Fruit fly (Drosophila melanogaster) S2 (cell line): ENCODE measurements around the gene CG32719.

Experiments
- CG8478 ChIP-seq: fragments of >200 bp; optimal IDR thresholded peaks from 2 replicates; lab custom pipeline; 2018
- CTCF ChIP-seq, 2 experiments: fragments of >200 bp; optimal IDR thresholded peaks; 2 replicates each; lab custom pipeline; 2018

The CG32719 gene

DNA sequence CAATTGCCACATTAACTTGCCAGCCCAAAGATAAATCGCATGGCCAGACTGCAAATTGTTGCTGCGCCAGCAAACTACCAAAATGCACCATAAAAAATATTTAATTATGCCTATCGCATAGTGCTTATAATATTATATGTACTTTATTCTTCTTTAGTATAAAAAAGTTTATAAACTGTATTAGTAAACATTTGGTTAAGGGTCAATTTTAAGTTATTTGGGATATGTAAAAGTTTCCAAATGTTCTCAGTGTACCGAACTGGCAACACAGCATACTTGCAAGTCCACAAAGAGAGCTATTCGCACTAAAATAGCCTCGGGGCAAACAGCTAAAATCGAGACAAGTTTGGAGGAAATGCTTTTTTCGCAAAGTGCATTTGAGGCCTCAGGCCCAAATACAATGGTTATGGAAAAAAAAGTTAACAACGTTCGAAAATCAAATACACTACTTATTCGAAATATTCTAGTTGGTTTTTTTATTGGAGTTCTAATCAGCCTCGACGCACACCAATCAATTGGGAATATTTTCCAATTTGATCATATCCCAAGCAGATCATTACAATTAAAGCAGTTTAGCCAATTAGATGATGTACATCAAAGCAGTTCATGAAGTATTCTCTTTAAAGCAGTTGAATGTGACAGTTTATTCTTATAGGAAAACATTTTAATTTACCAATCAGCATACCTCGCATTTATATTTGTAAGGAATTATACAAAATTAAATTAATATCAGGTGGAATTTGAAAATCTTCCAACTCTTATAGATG lies 26.0 kb downstream of the CG32719 start:
- TF ChIP-seq CG8478 (lab: Kevin White, UChicago) (no peak), CTCF (optimal IDR thresholded peaks at IDR 0.05; lab: Kevin White, UChicago) (peak in 1 of 2 experiments; percentile 34)

- no peak for TF ChIP-seq CTCF (optimal IDR thresholded peaks at IDR 0.05; lab: Kevin White, UChicago)
- no peak for TF ChIP-seq CG8478 (lab: Kevin White, UChicago)
Observed at dm6 chrX:7519812-7520211, 28.0 kb downstream of the CG32719 start.

dm6 chrX:7512769-7513168 lies 35.0 kb downstream of the CG32719 start:
- no peak for TF ChIP-seq CTCF (optimal IDR thresholded peaks at IDR 0.05; lab: Kevin White, UChicago)
- TF ChIP-seq CG8478 (lab: Kevin White, UChicago): no peak

- TF ChIP-seq CTCF (optimal IDR thresholded peaks at IDR 0.05; lab: Kevin White, UChicago) (no peak), CG8478 (lab: Kevin White, UChicago) (no peak)
Observed at dm6 chrX:7490927-7491326, 56.9 kb downstream of the CG32719 start.

DNA sequence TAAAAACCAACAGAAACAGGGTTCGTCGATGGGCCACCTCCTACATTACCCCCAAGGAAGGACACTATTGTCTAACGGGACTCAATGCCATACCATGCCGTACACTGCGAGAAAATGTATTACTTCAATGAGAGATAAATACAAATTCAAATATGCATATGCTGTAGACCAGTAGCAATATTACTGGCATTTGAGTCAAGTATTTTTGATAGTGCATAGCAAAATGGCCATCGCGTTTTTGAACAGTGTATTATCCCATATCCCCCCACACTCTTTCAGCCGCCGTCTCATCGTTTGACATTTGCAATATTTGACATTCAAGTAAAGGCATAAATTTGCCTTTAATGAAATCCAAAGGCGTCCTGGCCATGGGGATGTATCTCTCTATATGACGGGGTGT lies 59.5 kb downstream of the CG32719 start:
- no peak for TF ChIP-seq CTCF (optimal IDR thresholded peaks at IDR 0.05; lab: Kevin White, UChicago)

DNA sequence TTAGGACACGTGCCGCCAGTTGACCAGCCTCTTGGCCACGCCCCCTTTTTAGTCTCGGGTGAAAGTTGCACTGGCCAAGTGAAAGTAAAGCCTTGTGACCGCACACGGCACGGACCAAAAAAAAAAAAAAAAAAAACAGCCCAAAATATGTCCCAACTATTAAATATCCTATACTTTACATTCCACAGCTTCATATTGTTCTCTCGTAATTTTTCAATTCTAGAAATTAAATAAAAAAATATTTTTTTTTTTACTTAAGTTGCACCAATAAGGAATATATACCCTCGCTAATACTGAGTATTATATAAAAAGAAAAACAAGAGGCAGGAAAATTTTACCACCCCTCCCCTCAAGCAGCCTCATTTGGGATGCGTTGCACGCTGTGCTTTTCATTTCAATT lies 61.5 kb downstream of the CG32719 start:
- no peak for TF ChIP-seq CG8478 (lab: Kevin White, UChicago)
- TF ChIP-seq CTCF (optimal IDR thresholded peaks at IDR 0.05; lab: Kevin White, UChicago): no peak

DNA sequence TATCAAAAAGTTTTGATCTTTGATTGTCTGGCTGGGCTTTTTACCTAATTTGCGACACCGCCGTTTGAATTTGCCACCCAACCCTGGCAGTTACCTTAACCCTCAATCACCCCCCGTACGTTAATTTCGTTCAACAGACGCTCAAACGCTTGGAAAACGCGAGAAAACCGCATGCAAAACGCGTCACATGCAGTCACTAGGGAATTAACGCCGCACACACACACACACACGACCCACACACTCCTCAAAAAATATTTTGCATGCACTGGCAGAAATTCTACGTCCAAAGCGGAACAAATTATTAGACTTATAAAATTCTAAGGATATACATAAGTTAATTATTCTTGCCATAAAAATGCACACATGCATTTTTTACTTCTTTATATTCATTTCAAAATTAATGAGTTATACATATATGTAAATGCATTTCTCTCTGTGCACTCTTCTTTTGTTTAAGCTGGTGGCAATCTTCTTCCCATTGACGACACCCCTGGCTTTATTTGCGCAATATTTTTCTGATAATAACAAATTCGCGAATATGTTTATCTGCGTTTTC lies 72.5 kb downstream of the CG32719 start:
- TF ChIP-seq CG8478 (lab: Kevin White, UChicago) (no peak), CTCF (optimal IDR thresholded peaks at IDR 0.05; lab: Kevin White, UChicago) (no peak)

- TF ChIP-seq CTCF (optimal IDR thresholded peaks at IDR 0.05; lab: Kevin White, UChicago) (peak; percentile 75 to 81), CG8478 (lab: Kevin White, UChicago) (no peak)
Observed at dm6 chrX:7466328-7466727, 81.5 kb downstream of the CG32719 start.

DNA sequence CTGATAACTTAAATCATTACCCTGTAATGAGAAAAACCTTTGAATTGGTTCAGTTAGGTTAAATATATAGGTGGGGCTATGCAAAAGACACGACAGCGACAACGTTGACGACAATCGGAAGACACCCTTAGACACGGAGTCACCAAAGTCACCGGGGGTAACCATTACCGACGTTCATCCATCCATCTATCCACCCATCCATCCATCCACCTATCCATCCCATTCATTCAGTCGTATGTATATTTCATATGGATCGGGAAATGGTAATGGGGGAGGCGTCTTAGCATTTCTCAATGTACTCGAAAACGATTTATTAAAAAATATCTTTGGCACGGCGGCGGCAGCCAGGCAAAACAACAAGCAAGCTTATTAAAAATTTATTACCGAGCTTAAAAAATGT lies 85.7 kb downstream of the CG32719 start:
- TF ChIP-seq CTCF (optimal IDR thresholded peaks at IDR 0.05; lab: Kevin White, UChicago): no peak
- TF ChIP-seq CG8478 (lab: Kevin White, UChicago): no peak
